Fruit fly (Drosophila melanogaster) S2 (cell line): Measurements from ENCODE around the gene CG9775.

Experiments used
- CG8478 ChIP-seq: fragments of >200 bp; optimal IDR thresholded peaks from 2 replicates; lab custom pipeline; 2018
- CTCF ChIP-seq, 2 experiments: fragments of >200 bp; optimal IDR thresholded peaks; 2 replicates each; lab custom pipeline; 2018

DNA sequence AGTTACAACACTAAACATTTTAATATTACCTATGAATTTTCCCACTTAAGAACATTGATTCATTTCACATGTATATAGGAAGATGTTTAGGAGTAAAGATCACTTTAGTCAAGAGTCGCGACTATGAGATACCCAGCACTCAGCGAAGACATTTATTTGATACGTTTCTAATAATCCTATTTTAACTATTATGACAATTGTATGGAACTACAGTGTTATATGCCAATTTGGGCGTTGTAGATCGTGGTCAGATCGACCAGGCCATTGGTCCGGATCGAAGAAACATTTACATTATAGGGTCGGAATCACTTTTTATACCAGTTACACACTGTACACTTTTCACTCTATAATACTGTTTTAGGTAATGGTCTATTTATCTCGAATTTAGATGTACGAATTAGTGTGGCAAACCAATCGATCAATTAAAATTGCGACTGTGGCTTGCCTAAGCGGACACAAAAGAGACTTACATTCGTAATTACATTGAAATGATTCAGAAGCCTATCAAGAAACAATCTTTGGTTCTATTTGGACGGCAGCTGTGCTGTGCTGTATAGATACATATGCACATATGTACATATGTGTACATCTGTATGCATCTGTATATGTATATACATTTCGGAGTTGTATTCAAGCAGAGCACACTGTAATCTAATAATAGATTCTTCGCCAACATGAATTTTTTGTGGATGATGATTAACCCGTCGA is 938 bp downstream of the CG9775 start:
- TF ChIP-seq CG8478 (no peak), CTCF (optimal IDR thresholded peaks at IDR 0.05; lab: Kevin White, UChicago) (no peak)
